In the genomic region with DNA sequence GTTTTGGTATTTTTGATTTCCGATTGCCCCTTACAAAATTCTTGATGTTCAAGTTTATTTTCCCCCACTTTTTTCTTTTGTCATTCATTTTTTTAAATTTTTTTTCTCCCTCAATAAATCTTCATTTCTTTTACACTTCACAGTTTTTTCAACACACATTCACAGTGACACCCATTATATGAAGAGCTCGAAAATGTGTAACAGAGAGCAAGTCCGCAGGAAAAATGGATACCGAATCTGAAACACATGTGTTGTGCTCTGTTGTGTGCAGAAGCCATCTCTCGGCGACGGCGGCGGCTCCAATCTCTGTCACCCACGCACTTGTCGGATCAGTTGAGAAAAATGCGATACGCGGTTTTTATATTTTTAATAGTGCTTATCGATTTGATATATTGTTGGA, we compare ENCODE assay signal across 1 worm cellular context.
TF ChIP-seq lines count a peak whose summit lies in the region.

A gene (plus strand): TSS at position 277 of the 400 bp plus-strand sequence.

TF ChIP-seq in whole organism, L1 larva, 84 proteins besides CTCF, POLR2A, EP300 and RAD21 (continued from another document):
- TF ChIP-seq unc-130 (tag; optimal IDR thresholded peaks at IDR 0.05; lab: Kevin White, UChicago) (no peak), pqm-1 (tag; optimal IDR thresholded peaks at IDR 0.05; lab: Kevin White, UChicago) (no peak), nhr-12 (tag; optimal IDR thresholded peaks at IDR 0.05; lab: Kevin White, UChicago) (no peak), nhr-71 (tag; optimal IDR thresholded peaks at IDR 0.05; lab: Kevin White, UChicago) (peak; percentile 64), sptf-1 (tag; optimal IDR thresholded peaks at IDR 0.05; lab: Kevin White, UChicago) (no peak), ceh-63 (GFP tag; optimal IDR thresholded peaks at IDR 0.05; lab: Kevin White, UChicago) (no peak), fkh-4 (tag; optimal IDR thresholded peaks at IDR 0.05; lab: Kevin White, UChicago; ENCODE audit: borderline replicate concordance) (peak; percentile 73), hpl-2 (GFP tag; optimal IDR thresholded peaks at IDR 0.05; lab: Kevin White, UChicago) (no peak), unc-30 (tag; optimal IDR thresholded peaks at IDR 0.05; lab: Kevin White, UChicago) (no peak), efl-1 (optimal IDR thresholded peaks at IDR 0.05; lab: Kevin White, UChicago) (no peak), efl-1 (GFP tag; optimal IDR thresholded peaks at IDR 0.05 in 1 of 2; lab: Kevin White, UChicago) (peak in 1 of 2 experiments; percentile 11), lin-15B (tag; optimal IDR thresholded peaks at IDR 0.05; lab: Kevin White, UChicago) (no peak), hlh-17 (GFP tag; optimal IDR thresholded peaks at IDR 0.05; lab: Kevin White, UChicago; ENCODE audit: borderline replicate concordance) (no peak), sox-4 (tag; optimal IDR thresholded peaks at IDR 0.05; lab: Kevin White, UChicago) (no peak), nhr-19 (GFP tag; conservative IDR thresholded peaks at IDR 0.05; lab: Robert Waterston, UW) (peak; percentile 31), ceh-88 (GFP tag; IDR thresholded peaks at IDR 0.05; lab: Robert Waterston, UW) (no peak), tlp-1 (tag; optimal IDR thresholded peaks at IDR 0.05; lab: Kevin White, UChicago) (no peak), snpc-4 (tag; optimal IDR thresholded peaks at IDR 0.05; lab: Kevin White, UChicago) (no peak), egl-27 (tag; optimal IDR thresholded peaks at IDR 0.05; lab: Kevin White, UChicago) (no peak), nhr-11 (tag; optimal IDR thresholded peaks at IDR 0.05; lab: Kevin White, UChicago) (no peak), ztf-4 (tag; optimal IDR thresholded peaks at IDR 0.05; lab: Kevin White, UChicago) (no peak), lin-14 (GFP tag; optimal IDR thresholded peaks at IDR 0.05; lab: Kevin White, UChicago) (peak; percentile 75), tbx-2 (tag; optimal IDR thresholded peaks at IDR 0.05; lab: Kevin White, UChicago) (no peak), aha-1 (tag; optimal IDR thresholded peaks at IDR 0.05; lab: Kevin White, UChicago) (no peak), mep-1 (tag; optimal IDR thresholded peaks at IDR 0.05; lab: Kevin White, UChicago) (no peak), nhr-76 (tag; optimal IDR thresholded peaks at IDR 0.05; lab: Kevin White, UChicago) (no peak), lsy-2 (tag; optimal IDR thresholded peaks at IDR 0.05; lab: Kevin White, UChicago) (peak in 1 of 2 experiments; percentile 10)
